Worm (Caenorhabditis elegans) whole organism, young adult: ENCODE measurements around the gene T26C5.2.

Experiments used
- D2030.7 ChIP-seq: fragments of 200-800 bp; sonication (Bioruptor generic); IDR thresholded peaks from 2 replicates; pipeline ENCODE4 v1.3.6; 2022; ENCODE audit warnings: missing genetic modification reagents, missing genetic modification characterization, missing compliant biosample characterization
- Y53F4B.3 ChIP-seq: fragments of 200-800 bp; sonication (Bioruptor generic); IDR thresholded peaks from 2 replicates; pipeline ENCODE4 v1.3.6; 2022; ENCODE audit warnings: missing genetic modification reagents, missing genetic modification characterization, missing compliant biosample characterization
- attf-6 ChIP-seq: fragments of 200-800 bp; sonication (Bioruptor generic); IDR thresholded peaks from 2 replicates; pipeline ENCODE4 v1.3.6; 2022; ENCODE audit warnings: missing genetic modification reagents, missing genetic modification characterization, missing compliant biosample characterization
- bed-1 ChIP-seq: fragments of 200-800 bp; sonication (Bioruptor generic); IDR thresholded peaks from 2 replicates; pipeline ENCODE4 v1.3.6; 2022; ENCODE audit warnings: missing genetic modification reagents, missing genetic modification characterization, missing compliant biosample characterization
- nfya-2 ChIP-seq: fragments of 200-800 bp; sonication (Bioruptor generic); IDR thresholded peaks from 2 replicates; pipeline ENCODE4 v1.3.6; 2022; ENCODE audit warnings: missing genetic modification reagents, missing genetic modification characterization, missing compliant biosample characterization
- nhr-90 ChIP-seq: sonication (generic microtip); optimal IDR thresholded peaks from 2 replicates; lab custom pipeline; 2016; ENCODE audit warnings: missing genotype, mild to moderate bottlenecking, missing genetic modification characterization, missing compliant biosample characterization
- snpc-4 ChIP-seq, 5 experiments: fragments of 150-350 bp in 1 of 5; sonication (generic microtip) in 4 of 5; optimal IDR thresholded peaks; 2 replicates each; lab custom pipeline; 2014 to 2018; ENCODE audit warnings: missing genetic modification characterization in 5 of 5, missing biosample characterization in 3 of 5, antibody characterized with exemption in 2 of 5, mild to moderate bottlenecking in 2 of 5, missing compliant biosample characterization in 2 of 5, missing genotype in 2 of 5, moderate library complexity in 2 of 5, missing genetic modification reagents in 1 of 5
- unc-62 ChIP-seq: fragments of 150-350 bp; optimal IDR thresholded peaks from 2 replicates; lab custom pipeline; 2014; ENCODE audit warnings: missing biosample characterization, missing genetic modification reagents, missing genetic modification characterization

- TF ChIP-seq D2030.7 (GFP tag; lab: Robert Waterston, UW) (no peak), unc-62 (GFP tag; lab: Kevin White, UChicago) (no peak), nhr-90 (no peak), nfya-2 (no peak), bed-1 (GFP tag; lab: Robert Waterston, UW) (no peak), attf-6 (GFP tag; lab: Robert Waterston, UW) (no peak), snpc-4 (GFP tag; optimal IDR thresholded peaks at IDR 0.05; lab: Kevin White, UChicago) (no peak), snpc-4 (tag; optimal IDR thresholded peaks at IDR 0.05; lab: Kevin White, UChicago) (no peak), Y53F4B.3 (no peak)
These were observed 44.1 kb downstream of the T26C5.2 start for ce11 chrII:9277153-9277552.
